Fruit fly (Drosophila melanogaster) whole organism, embryonic: ENCODE results near the gene Cdk5alpha.

ENCODE experiments used
- CG14860 ChIP-seq: fragments of 200-800 bp; sonication (Bioruptor generic); IDR thresholded peaks from 3 replicates; pipeline ENCODE4 v1.3.6; 2022; ENCODE audit warnings: missing biosample characterization, missing genetic modification characterization; ENCODE audit not compliant: partially characterized antibody
- crol ChIP-seq: fragments of 200-800 bp; sonication (Bioruptor generic); IDR thresholded peaks from 2 replicates; pipeline ENCODE4 v1.3.6; 2022; ENCODE audit warnings: missing biosample characterization, missing genetic modification characterization

dm6 chr2L:10339212-10339721 lies 28.5 kb upstream of the Cdk5alpha start, which contains the start of gene SamDC:
- TF ChIP-seq CG14860 (GFP tag; lab: Robert Waterston, UW) (peak; percentile 61), crol (GFP tag; lab: Robert Waterston, UW) (no peak)
